Fruit fly (Drosophila melanogaster): ENCODE results near the gene CG13838.

CG13838 gene

DNA sequence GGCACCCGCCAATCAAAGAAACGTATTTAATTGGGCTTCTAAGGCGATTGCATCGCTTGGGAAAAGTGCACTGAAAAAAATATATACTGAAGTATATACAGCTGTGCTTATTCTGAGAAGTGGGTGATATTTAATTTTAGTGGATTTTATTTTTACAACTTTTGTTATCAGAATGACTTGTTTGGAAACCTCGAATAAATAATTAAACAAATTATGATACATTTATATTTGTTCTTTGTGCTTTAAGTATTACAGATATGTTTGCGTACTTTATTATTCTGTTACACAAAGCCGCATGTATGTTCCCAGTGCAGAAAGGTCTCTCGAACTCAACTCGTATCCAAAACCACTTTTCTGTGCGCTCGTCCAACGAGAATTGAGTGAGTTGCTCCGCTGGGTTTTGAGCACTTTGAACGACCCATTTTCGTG is 6.7 kb downstream of the CG13838 start:
- TF ChIP-seq CG5204 (GFP tag; optimal IDR thresholded peaks at IDR 0.05): peak; percentile 63
- TF ChIP-seq CG33017 (tag; optimal IDR thresholded peaks at IDR 0.05): peak; percentile 54
- no peak for TF ChIP-seq cnc (optimal IDR thresholded peaks at IDR 0.05)
- TF ChIP-seq toe (GFP tag; optimal IDR thresholded peaks at IDR 0.05): peak; percentile 49
- TF ChIP-seq CG7045 (GFP tag; optimal IDR thresholded peaks at IDR 0.05): peak; percentile 64
- TF ChIP-seq kay (GFP tag; ENCODE audit: borderline replicate concordance): no peak
- TF ChIP-seq Clk (GFP tag; optimal IDR thresholded peaks at IDR 0.05): no peak
- peak; percentile 11 for TF ChIP-seq bab1 (GFP tag; optimal IDR thresholded peaks at IDR 0.05)
- no peak for TF ChIP-seq tj (GFP tag; optimal IDR thresholded peaks at IDR 0.05)
- no peak for TF ChIP-seq pad (GFP tag; optimal IDR thresholded peaks at IDR 0.05)
- TF ChIP-seq Crg-1 (GFP tag; optimal IDR thresholded peaks at IDR 0.05): no peak
- no peak for TF ChIP-seq Mnt (GFP tag; optimal IDR thresholded peaks at IDR 0.05)
- no peak for TF ChIP-seq ovo (GFP tag; optimal IDR thresholded peaks at IDR 0.05)
- TF ChIP-seq Hr96 (GFP tag; optimal IDR thresholded peaks at IDR 0.05): peak; percentile 44
- TF ChIP-seq CG14711 (tag; optimal IDR thresholded peaks at IDR 0.05): peak; percentile 30
- peak; percentile 44 for TF ChIP-seq CG12768 (GFP tag; optimal IDR thresholded peaks at IDR 0.05)
- peak; percentile 51 for TF ChIP-seq CG11617 (GFP tag; optimal IDR thresholded peaks at IDR 0.05)
- peak; percentile 63 for TF ChIP-seq CG7101 (tag; optimal IDR thresholded peaks at IDR 0.05)
- no peak for TF ChIP-seq cic (GFP tag; optimal IDR thresholded peaks at IDR 0.05)
- TF ChIP-seq CG1620 (GFP tag; optimal IDR thresholded peaks at IDR 0.05): no peak

- TF ChIP-seq CG12768 (GFP tag; optimal IDR thresholded peaks at IDR 0.05) (no peak), CG7045 (GFP tag; optimal IDR thresholded peaks at IDR 0.05) (no peak), kay (GFP tag; ENCODE audit: borderline replicate concordance) (no peak), cnc (optimal IDR thresholded peaks at IDR 0.05) (no peak), CG11617 (GFP tag; optimal IDR thresholded peaks at IDR 0.05) (no peak), tj (GFP tag; optimal IDR thresholded peaks at IDR 0.05) (no peak), Clk (GFP tag; optimal IDR thresholded peaks at IDR 0.05) (no peak), ovo (GFP tag; optimal IDR thresholded peaks at IDR 0.05) (no peak), CG1620 (GFP tag; optimal IDR thresholded peaks at IDR 0.05) (no peak), Crg-1 (GFP tag; optimal IDR thresholded peaks at IDR 0.05) (no peak), Hr96 (GFP tag; optimal IDR thresholded peaks at IDR 0.05) (no peak), cic (GFP tag; optimal IDR thresholded peaks at IDR 0.05) (no peak), toe (GFP tag; optimal IDR thresholded peaks at IDR 0.05) (no peak)
Observed at dm6 chr3R:23051639-23052125, 9.6 kb downstream of the CG13838 start, which contains the start of gene Gr94a. TSS of gene Gr94a (plus strand) at chr3R:23051689.

DNA sequence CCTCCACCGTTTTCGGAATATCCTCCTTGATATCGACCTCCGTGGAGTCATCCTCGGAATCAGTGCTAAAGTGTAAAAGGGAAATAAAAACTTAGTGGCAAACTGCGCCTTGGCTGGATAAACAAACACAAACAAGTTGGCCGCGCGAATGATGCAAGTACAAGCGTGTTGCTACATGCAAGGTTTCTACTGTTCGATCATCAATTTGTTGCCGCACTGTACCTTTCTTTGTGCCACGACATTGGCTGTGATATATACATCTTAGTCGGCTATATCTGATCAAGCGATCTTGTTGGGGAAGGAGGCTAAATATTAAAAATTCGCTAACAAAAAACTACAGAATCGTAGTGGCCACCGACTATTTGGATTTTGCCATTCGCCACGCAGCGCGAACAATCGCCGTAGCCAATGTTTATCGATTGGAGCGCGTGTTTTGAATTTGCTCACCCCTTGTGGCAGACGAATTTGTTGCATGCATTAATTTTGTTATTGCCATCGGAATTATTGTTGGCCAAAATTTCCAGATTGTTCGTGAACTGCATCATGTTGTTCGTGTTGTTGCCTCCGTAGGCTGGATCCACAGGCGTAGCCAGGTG is 11.2 kb downstream of the CG13838 start:
- TF ChIP-seq tj (GFP tag; optimal IDR thresholded peaks at IDR 0.05): no peak
- no peak for TF ChIP-seq CG14711 (tag; optimal IDR thresholded peaks at IDR 0.05)
- TF ChIP-seq CG7045 (GFP tag; optimal IDR thresholded peaks at IDR 0.05): no peak
- TF ChIP-seq CG7101 (tag; optimal IDR thresholded peaks at IDR 0.05): no peak
- TF ChIP-seq CG1620 (GFP tag; optimal IDR thresholded peaks at IDR 0.05): no peak
- TF ChIP-seq CG12768 (GFP tag; optimal IDR thresholded peaks at IDR 0.05): no peak
- TF ChIP-seq CG5204 (GFP tag; optimal IDR thresholded peaks at IDR 0.05): no peak
- no peak for TF ChIP-seq CG11617 (GFP tag; optimal IDR thresholded peaks at IDR 0.05)
- no peak for TF ChIP-seq cic (GFP tag; optimal IDR thresholded peaks at IDR 0.05)
- no peak for TF ChIP-seq ovo (GFP tag; optimal IDR thresholded peaks at IDR 0.05)
- no peak for TF ChIP-seq Hr96 (GFP tag; optimal IDR thresholded peaks at IDR 0.05)
- TF ChIP-seq CG33017 (tag; optimal IDR thresholded peaks at IDR 0.05): no peak
- no peak for TF ChIP-seq Mnt (GFP tag; optimal IDR thresholded peaks at IDR 0.05)
- no peak for TF ChIP-seq Clk (GFP tag; optimal IDR thresholded peaks at IDR 0.05)
- TF ChIP-seq Crg-1 (GFP tag; optimal IDR thresholded peaks at IDR 0.05): no peak

- TF ChIP-seq tj (GFP tag; optimal IDR thresholded peaks at IDR 0.05) (no peak), CG7045 (GFP tag; optimal IDR thresholded peaks at IDR 0.05) (no peak), CG7101 (tag; optimal IDR thresholded peaks at IDR 0.05) (peak; percentile 49), CG1620 (GFP tag; optimal IDR thresholded peaks at IDR 0.05) (peak; percentile 23), kay (GFP tag; ENCODE audit: borderline replicate concordance) (no peak), CG5204 (GFP tag; optimal IDR thresholded peaks at IDR 0.05) (peak; percentile 35), Mnt (GFP tag; optimal IDR thresholded peaks at IDR 0.05) (peak; percentile 7), pad (GFP tag; optimal IDR thresholded peaks at IDR 0.05) (peak; percentile 18), CG14711 (tag; optimal IDR thresholded peaks at IDR 0.05) (peak; percentile 51), bab1 (GFP tag; optimal IDR thresholded peaks at IDR 0.05) (peak; percentile 51), CG12768 (GFP tag; optimal IDR thresholded peaks at IDR 0.05) (no peak), Hr96 (GFP tag; optimal IDR thresholded peaks at IDR 0.05) (peak; percentile 22), toe (GFP tag; optimal IDR thresholded peaks at IDR 0.05) (peak; percentile 35), Crg-1 (GFP tag; optimal IDR thresholded peaks at IDR 0.05) (no peak), CG33017 (tag; optimal IDR thresholded peaks at IDR 0.05) (no peak), cnc (optimal IDR thresholded peaks at IDR 0.05) (no peak), Clk (GFP tag; optimal IDR thresholded peaks at IDR 0.05) (no peak), ovo (GFP tag; optimal IDR thresholded peaks at IDR 0.05) (no peak), CG11617 (GFP tag; optimal IDR thresholded peaks at IDR 0.05) (peak; percentile 33)
Observed at dm6 chr3R:23053936-23054335, 11.9 kb downstream of the CG13838 start, which contains the start of gene p53. TSS of gene p53 (minus strand) at chr3R:23054082.

- TF ChIP-seq Mnt (GFP tag; optimal IDR thresholded peaks at IDR 0.05): no peak
Observed at dm6 chr3R:23056113-23056512, 14.1 kb downstream of the CG13838 start.

DNA sequence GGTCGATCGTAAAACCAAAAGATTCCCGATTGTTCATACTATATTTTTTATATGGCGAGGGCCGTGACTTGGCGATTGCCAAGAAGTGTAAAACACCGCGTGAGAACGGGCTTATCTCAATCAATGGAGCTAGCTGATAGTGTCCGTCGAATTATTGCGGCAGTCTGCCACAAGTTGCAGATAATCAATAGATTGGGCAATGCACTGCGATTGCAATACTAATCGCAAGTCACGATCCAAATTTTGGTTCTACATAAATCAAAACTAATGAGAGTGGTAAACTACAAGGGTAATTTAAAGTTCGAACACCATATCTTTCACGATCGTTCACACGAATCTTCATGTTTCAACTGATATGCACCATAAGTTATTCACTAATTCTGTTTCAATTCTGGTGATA is 14.7 kb downstream of the CG13838 start:
- TF ChIP-seq CG1620 (GFP tag; optimal IDR thresholded peaks at IDR 0.05) (no peak), ovo (GFP tag; optimal IDR thresholded peaks at IDR 0.05) (no peak), Mnt (GFP tag; optimal IDR thresholded peaks at IDR 0.05) (peak; percentile 11), cic (GFP tag; optimal IDR thresholded peaks at IDR 0.05) (peak; percentile 11), CG14711 (tag; optimal IDR thresholded peaks at IDR 0.05) (no peak), CG11617 (GFP tag; optimal IDR thresholded peaks at IDR 0.05) (no peak), Crg-1 (GFP tag; optimal IDR thresholded peaks at IDR 0.05) (no peak), pad (GFP tag; optimal IDR thresholded peaks at IDR 0.05) (no peak), CG33017 (tag; optimal IDR thresholded peaks at IDR 0.05) (no peak), toe (GFP tag; optimal IDR thresholded peaks at IDR 0.05) (no peak), CG7101 (tag; optimal IDR thresholded peaks at IDR 0.05) (no peak), kay (GFP tag; ENCODE audit: borderline replicate concordance) (no peak), bab1 (GFP tag; optimal IDR thresholded peaks at IDR 0.05) (no peak), Hr96 (GFP tag; optimal IDR thresholded peaks at IDR 0.05) (no peak)

Measured in whole organism, adult.